Fruit fly (Drosophila melanogaster): Measurements from ENCODE around the gene Prosalpha4.

dm6 chrX:16244731-16245130, 31.3 kb upstream of the Prosalpha4 start:
- TF ChIP-seq ttk (optimal IDR thresholded peaks at IDR 0.05): no peak
- TF ChIP-seq h (optimal IDR thresholded peaks at IDR 0.05): no peak
- no peak for TF ChIP-seq Myc (optimal IDR thresholded peaks at IDR 0.05)

Data from Kc167 (cell line).